Worm (Caenorhabditis elegans): ENCODE data around the gene srd-11.

- TF ChIP-seq flt-1 (GFP tag; IDR thresholded peaks at IDR 0.05) (no peak), F13C5.2 (tag; optimal IDR thresholded peaks at IDR 0.05) (no peak), aly-1 (tag; optimal IDR thresholded peaks at IDR 0.05) (no peak), hmbx-1 (tag; optimal IDR thresholded peaks at IDR 0.05) (no peak), ama-1 (optimal IDR thresholded peaks at IDR 0.05) (no peak), tbx-11 (GFP tag; IDR thresholded peaks at IDR 0.05) (no peak), ceh-13 (GFP tag; optimal IDR thresholded peaks at IDR 0.05) (no peak), hnd-1 (tag; optimal IDR thresholded peaks at IDR 0.05) (no peak), sea-1 (GFP tag; conservative IDR thresholded peaks at IDR 0.05) (no peak), tra-4 (tag; optimal IDR thresholded peaks at IDR 0.05) (no peak)
Measured at ce11 chrV:13578637-13579036, 41.0 kb downstream of the srd-11 start, which contains the start of gene C50B8.6.

Measured in whole organism, early embryonic.